Worm (Caenorhabditis elegans) whole organism, L4/young adult: Measurements from ENCODE around the gene T04C12.9.

Experiments
- W03F9.2 ChIP-seq: fragments of 150-350 bp; optimal IDR thresholded peaks from 2 replicates; lab custom pipeline; 2014; ENCODE audit warnings: missing biosample characterization, missing genetic modification characterization
- dao-5 ChIP-seq: sonication (generic microtip); optimal IDR thresholded peaks from 2 replicates; lab custom pipeline; 2016; ENCODE audit warnings: missing genotype, missing genetic modification characterization, moderate library complexity, missing compliant biosample characterization

ce11 chrV:11030675-11031074 lies 32.3 kb downstream of the T04C12.9 start:
- TF ChIP-seq W03F9.2 (tag; lab: Kevin White, UChicago) (no peak), dao-5 (tag; lab: Kevin White, UChicago) (no peak)
